Worm (Caenorhabditis elegans): ENCODE data around the gene acbp-6.

Gene acbp-6

ce11 chrII:11963132-11963630 lies 10.4 kb downstream of the acbp-6 start:
- TF ChIP-seq B0310.2 (tag; optimal IDR thresholded peaks at IDR 0.05) (no peak), hmbx-1 (tag; optimal IDR thresholded peaks at IDR 0.05) (no peak), scrt-1 (GFP tag; IDR thresholded peaks at IDR 0.05) (no peak), ceh-13 (GFP tag; optimal IDR thresholded peaks at IDR 0.05) (no peak), sea-1 (GFP tag; conservative IDR thresholded peaks at IDR 0.05) (no peak), ets-7 (tag; optimal IDR thresholded peaks at IDR 0.05) (no peak), tbx-11 (GFP tag; IDR thresholded peaks at IDR 0.05) (no peak), hnd-1 (tag; optimal IDR thresholded peaks at IDR 0.05) (no peak), hmg-4 (GFP tag; optimal IDR thresholded peaks at IDR 0.05) (no peak), tbx-37 (GFP tag; conservative IDR thresholded peaks at IDR 0.05) (no peak), ceh-36 (tag; optimal IDR thresholded peaks at IDR 0.05) (no peak), pes-1 (GFP tag; IDR thresholded peaks at IDR 0.05) (no peak), tra-4 (tag; optimal IDR thresholded peaks at IDR 0.05) (no peak)

ce11 chrII:11962083-11962482 lies 11.4 kb downstream of the acbp-6 start, which contains the start of the genes W03C9.1 and W03C9.2:
Gene W03C9.1, minus strand, starts transcription at chrII:11962128.
Gene W03C9.2, plus strand, starts transcription at chrII:11962368.
- TF ChIP-seq aly-1 (tag; optimal IDR thresholded peaks at IDR 0.05) (no peak), sea-1 (GFP tag; conservative IDR thresholded peaks at IDR 0.05) (no peak), hmbx-1 (tag; optimal IDR thresholded peaks at IDR 0.05) (no peak), scrt-1 (GFP tag; IDR thresholded peaks at IDR 0.05) (no peak), tbx-11 (GFP tag; IDR thresholded peaks at IDR 0.05) (no peak), ceh-36 (tag; optimal IDR thresholded peaks at IDR 0.05) (no peak), ceh-13 (GFP tag; optimal IDR thresholded peaks at IDR 0.05) (no peak), ama-1 (optimal IDR thresholded peaks at IDR 0.05) (no peak)

ce11 chrII:11960596-11961217 lies 12.8 kb downstream of the acbp-6 start:
- TF ChIP-seq ama-1 (optimal IDR thresholded peaks at IDR 0.05) (no peak), hmbx-1 (tag; optimal IDR thresholded peaks at IDR 0.05) (peak; percentile 96), tbx-37 (GFP tag; conservative IDR thresholded peaks at IDR 0.05) (peak; percentile 100), ceh-36 (tag; optimal IDR thresholded peaks at IDR 0.05) (peak; percentile 99), F13C5.2 (tag; optimal IDR thresholded peaks at IDR 0.05) (peak; percentile 100), aly-1 (tag; optimal IDR thresholded peaks at IDR 0.05) (peak; percentile 99), flt-1 (GFP tag; IDR thresholded peaks at IDR 0.05) (peak; percentile 100), ceh-13 (GFP tag; optimal IDR thresholded peaks at IDR 0.05) (peak; percentile 100), hnd-1 (tag; optimal IDR thresholded peaks at IDR 0.05) (peak; percentile 98), scrt-1 (GFP tag; IDR thresholded peaks at IDR 0.05) (peak; percentile 100), hmg-4 (GFP tag; optimal IDR thresholded peaks at IDR 0.05) (peak; percentile 100), B0310.2 (tag; optimal IDR thresholded peaks at IDR 0.05) (peak; percentile 99), pes-1 (GFP tag; IDR thresholded peaks at IDR 0.05) (peak; percentile 99), tra-4 (tag; optimal IDR thresholded peaks at IDR 0.05) (peak; percentile 100), sea-1 (GFP tag; conservative IDR thresholded peaks at IDR 0.05) (peak; percentile 100), tbx-11 (GFP tag; IDR thresholded peaks at IDR 0.05) (peak; percentile 100), ets-7 (tag; optimal IDR thresholded peaks at IDR 0.05) (peak; percentile 98)

- TF ChIP-seq tra-4 (tag; optimal IDR thresholded peaks at IDR 0.05) (peak; percentile 43), scrt-1 (GFP tag; IDR thresholded peaks at IDR 0.05) (peak; percentile 69; the same call in 1 of the 2 replicates), ceh-13 (GFP tag; optimal IDR thresholded peaks at IDR 0.05) (peak; percentile 57), sea-1 (GFP tag; conservative IDR thresholded peaks at IDR 0.05) (peak; percentile 63; the same call in 1 of the 2 replicates), pes-1 (GFP tag; IDR thresholded peaks at IDR 0.05) (peak; percentile 81), tbx-11 (GFP tag; IDR thresholded peaks at IDR 0.05) (peak; percentile 64; the same call in 1 of the 2 replicates), ets-7 (tag; optimal IDR thresholded peaks at IDR 0.05) (no peak), B0310.2 (tag; optimal IDR thresholded peaks at IDR 0.05) (no peak), F13C5.2 (tag; optimal IDR thresholded peaks at IDR 0.05) (peak; percentile 87), aly-1 (tag; optimal IDR thresholded peaks at IDR 0.05) (peak; percentile 68), ama-1 (optimal IDR thresholded peaks at IDR 0.05) (no peak), hnd-1 (tag; optimal IDR thresholded peaks at IDR 0.05) (peak; percentile 23), flt-1 (GFP tag; IDR thresholded peaks at IDR 0.05) (peak; percentile 76), hmg-4 (GFP tag; optimal IDR thresholded peaks at IDR 0.05) (peak; percentile 88), ceh-36 (tag; optimal IDR thresholded peaks at IDR 0.05) (peak; percentile 44), hmbx-1 (tag; optimal IDR thresholded peaks at IDR 0.05) (no peak), tbx-37 (GFP tag; conservative IDR thresholded peaks at IDR 0.05) (peak; percentile 47; the same call in 1 of the 2 replicates)
These were observed 14.5 kb downstream of the acbp-6 start for ce11 chrII:11958793-11959574.

- no peak for TF ChIP-seq tra-4 (tag; optimal IDR thresholded peaks at IDR 0.05)
- TF ChIP-seq ceh-36 (tag; optimal IDR thresholded peaks at IDR 0.05), result peak; percentile 83
- TF ChIP-seq pes-1 (GFP tag; IDR thresholded peaks at IDR 0.05), result peak; percentile 35; the same call in 1 of the 2 replicates
These were observed 18.7 kb downstream of the acbp-6 start for ce11 chrII:11954811-11955210.

ce11 chrII:11954208-11954607 lies 19.3 kb downstream of the acbp-6 start, which contains the start of gene W03C9.6:
Gene W03C9.6, plus strand, starts transcription at chrII:11954508.
- no peak for TF ChIP-seq aly-1 (tag; optimal IDR thresholded peaks at IDR 0.05)
- no peak for TF ChIP-seq ets-7 (tag; optimal IDR thresholded peaks at IDR 0.05)
- TF ChIP-seq scrt-1 (GFP tag; IDR thresholded peaks at IDR 0.05), result no peak
- TF ChIP-seq hmg-4 (GFP tag; optimal IDR thresholded peaks at IDR 0.05), result no peak
- TF ChIP-seq hmbx-1 (tag; optimal IDR thresholded peaks at IDR 0.05), result no peak
- no peak for TF ChIP-seq tbx-11 (GFP tag; IDR thresholded peaks at IDR 0.05)
- no peak for TF ChIP-seq tra-4 (tag; optimal IDR thresholded peaks at IDR 0.05)
- TF ChIP-seq tbx-37 (GFP tag; conservative IDR thresholded peaks at IDR 0.05), result no peak
- TF ChIP-seq ama-1 (optimal IDR thresholded peaks at IDR 0.05), result no peak
- TF ChIP-seq ceh-36 (tag; optimal IDR thresholded peaks at IDR 0.05), result no peak
